Fruit fly (Drosophila melanogaster): Measurements from ENCODE around the gene Zip71B.

Gene Zip71B

dm6 chr3L:14984521-14985150 is 7.5 kb upstream of the Zip71B start, which contains the start of gene mnd:
TSS of gene mnd (plus strand) at chr3L:14985100.
- TF ChIP-seq CG6689 (GFP tag; IDR thresholded peaks at IDR 0.05) (no peak), CG8089 (GFP tag; optimal IDR thresholded peaks at IDR 0.05) (no peak), Hr78 (GFP tag; optimal IDR thresholded peaks at IDR 0.05) (peak in 1 of 2 experiments; percentile 14), dmrt11E (tag; optimal IDR thresholded peaks at IDR 0.05) (peak; percentile 13), CG18262 (tag; optimal IDR thresholded peaks at IDR 0.05) (peak; percentile 25), D (optimal IDR thresholded peaks at IDR 0.05) (no peak), D (GFP tag; optimal IDR thresholded peaks at IDR 0.05) (no peak), CG11696 (GFP tag; IDR thresholded peaks at IDR 0.05) (peak; percentile 46; the same call in 1 of the 2 replicates), CG10462 (GFP tag; optimal IDR thresholded peaks at IDR 0.05) (no peak), CG10209 (GFP tag; optimal IDR thresholded peaks at IDR 0.05) (no peak), CG2712 (tag; optimal IDR thresholded peaks at IDR 0.05) (peak; percentile 13), Trl (optimal IDR thresholded peaks at IDR 0.05) (peak in 1 of 2 experiments; percentile 24), Trl (GFP tag; optimal IDR thresholded peaks at IDR 0.05) (no peak), nom (GFP tag; optimal IDR thresholded peaks at IDR 0.05) (peak; percentile 25), sr (GFP tag; IDR thresholded peaks at IDR 0.05) (no peak), CHES-1-like (GFP tag; optimal IDR thresholded peaks at IDR 0.05) (no peak), Dad (GFP tag; optimal IDR thresholded peaks at IDR 0.05) (no peak), seq (GFP tag; IDR thresholded peaks at IDR 0.05) (no peak), nau (GFP tag; optimal IDR thresholded peaks at IDR 0.05) (no peak), ci (GFP tag; IDR thresholded peaks at IDR 0.05) (no peak), Dll (GFP tag; IDR thresholded peaks at IDR 0.05; ENCODE audit: partially characterized antibody) (no peak), Drgx (GFP tag; IDR thresholded peaks at IDR 0.05) (peak; percentile 92), D19A (tag; optimal IDR thresholded peaks at IDR 0.05) (peak; percentile 29), Side (GFP tag; optimal IDR thresholded peaks at IDR 0.05) (no peak), lola (GFP tag; optimal IDR thresholded peaks at IDR 0.05) (peak in 1 of 3 experiments; percentile 3), Xrp1 (GFP tag; IDR thresholded peaks at IDR 0.05) (peak; percentile 7; the same call in 1 of the 2 replicates), Adf1 (GFP tag; IDR thresholded peaks at IDR 0.05) (no peak), slbo (GFP tag; IDR thresholded peaks at IDR 0.05) (no peak), CG3726 (GFP tag; IDR thresholded peaks at IDR 0.05) (no peak), eve (GFP tag; optimal IDR thresholded peaks at IDR 0.05) (no peak), CG17829 (tag; optimal IDR thresholded peaks at IDR 0.05) (no peak), CG10979 (tag; optimal IDR thresholded peaks at IDR 0.05) (peak; percentile 14), Med (GFP tag) (peak; percentile 27), Sry-β (GFP tag; optimal IDR thresholded peaks at IDR 0.05) (no peak), CG10366 (GFP tag; IDR thresholded peaks at IDR 0.05) (no peak), Meics (GFP tag; optimal IDR thresholded peaks at IDR 0.05) (no peak), cato (GFP tag; optimal IDR thresholded peaks at IDR 0.05; ENCODE audit: borderline replicate concordance) (no peak), CG11398 (GFP tag; optimal IDR thresholded peaks at IDR 0.05) (no peak), CG13775 (GFP tag; optimal IDR thresholded peaks at IDR 0.05) (no peak), Ssrp (tag; optimal IDR thresholded peaks at IDR 0.05) (no peak), CG3163 (GFP tag; optimal IDR thresholded peaks at IDR 0.05) (peak; percentile 19), Gsc (GFP tag; IDR thresholded peaks at IDR 0.05) (no peak), sens (GFP tag) (peak; percentile 56), Rfx (GFP tag; IDR thresholded peaks at IDR 0.05) (no peak), crc (GFP tag; optimal IDR thresholded peaks at IDR 0.05) (no peak), CG2199 (GFP tag; IDR thresholded peaks at IDR 0.05) (0 out of 3 replicates have a peak, but pooled peaks have one; percentile 24), CG31388 (GFP tag; optimal IDR thresholded peaks at IDR 0.05) (no peak), hkb (optimal IDR thresholded peaks at IDR 0.05) (no peak), hkb (GFP tag; IDR thresholded peaks at IDR 0.05) (no peak), cg (GFP tag; optimal IDR thresholded peaks at IDR 0.05) (peak; percentile 16), CG8924 (tag; optimal IDR thresholded peaks at IDR 0.05) (no peak)
